Worm (Caenorhabditis elegans): Measurements from ENCODE around the gene F40G9.15.

DNA sequence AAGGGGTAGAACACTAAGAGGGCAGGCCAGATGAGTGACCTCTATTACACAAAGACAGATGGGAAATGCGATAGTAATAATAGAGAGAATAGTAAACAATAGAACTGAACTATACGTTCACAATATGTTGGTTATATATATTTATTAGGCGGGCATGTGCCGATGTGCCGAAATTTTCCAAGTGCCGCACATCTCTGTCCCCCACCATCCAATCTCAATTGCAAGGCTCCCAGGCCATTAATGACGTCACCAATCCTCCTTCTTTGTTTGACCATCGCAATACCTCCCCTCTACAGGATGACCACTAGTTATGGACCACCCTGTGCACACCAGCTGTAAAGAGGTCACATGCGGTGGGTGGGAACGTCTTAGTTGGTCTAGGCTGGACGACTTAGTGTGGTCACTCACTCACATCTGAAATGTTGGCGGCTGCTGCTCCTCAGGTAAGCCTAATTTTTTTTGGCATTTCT lies 3.0 kb upstream of the F40G9.15 start, which contains the start of gene F40G9.6:
- TF ChIP-seq ztf-7 (tag; optimal IDR thresholded peaks at IDR 0.05): no peak
- TF ChIP-seq nhr-28 (tag; optimal IDR thresholded peaks at IDR 0.05): no peak
